Worm (Caenorhabditis elegans): ENCODE data around the gene C14F11.4.
A peak's percentile ranks its signal among the peaks of the same experiment; 100 is the strongest.

The C14F11.4 gene

ce11 chrX:6251321-6251720 is 18.5 kb upstream of the C14F11.4 start:
- TF ChIP-seq T26A8.4 (GFP tag; IDR thresholded peaks at IDR 0.05) (no peak), skn-1 (tag; optimal IDR thresholded peaks at IDR 0.05) (no peak), aha-1 (tag) (peak; percentile 97), nhr-42 (GFP tag; IDR thresholded peaks at IDR 0.05) (no peak), D1046.2 (GFP tag; IDR thresholded peaks at IDR 0.05) (no peak), nhr-11 (tag; optimal IDR thresholded peaks at IDR 0.05) (no peak), rbr-2 (tag; optimal IDR thresholded peaks at IDR 0.05) (no peak)

- TF ChIP-seq ctbp-1 (GFP tag; IDR thresholded peaks at IDR 0.05): peak; percentile 67; the same call in 1 of the 2 replicates
- TF ChIP-seq fkh-10 (GFP tag; optimal IDR thresholded peaks at IDR 0.05): peak; percentile 72
- 0 out of 2 replicates have a peak, but pooled peaks have one; percentile 13 for TF ChIP-seq hmg-1.1 (GFP tag; IDR thresholded peaks at IDR 0.05)
- TF ChIP-seq tag-97 (GFP tag; IDR thresholded peaks at IDR 0.05): no peak
- TF ChIP-seq ces-1 (GFP tag; optimal IDR thresholded peaks at IDR 0.05): peak; percentile 89
- peak; percentile 68; the same call in 1 of the 2 replicates for TF ChIP-seq ZK337.2 (GFP tag; IDR thresholded peaks at IDR 0.05)
- no peak for TF ChIP-seq F44E2.7 (GFP tag; IDR thresholded peaks at IDR 0.05)
These were observed 18.0 kb upstream of the C14F11.4 start for ce11 chrX:6250866-6251265.

- TF ChIP-seq F44E2.7 (GFP tag; IDR thresholded peaks at IDR 0.05): no peak
- TF ChIP-seq lin-38 (GFP tag; IDR thresholded peaks at IDR 0.05): no peak
- peak; percentile 26 for TF ChIP-seq rbr-2 (tag; optimal IDR thresholded peaks at IDR 0.05)
- TF ChIP-seq hlh-11 (tag; optimal IDR thresholded peaks at IDR 0.05): peak; percentile 77
- TF ChIP-seq mep-1 (tag; optimal IDR thresholded peaks at IDR 0.05): peak; percentile 75
- no peak for TF ChIP-seq egl-43 (GFP tag; IDR thresholded peaks at IDR 0.05)
- peak; percentile 23 for TF ChIP-seq lin-13 (GFP tag; optimal IDR thresholded peaks at IDR 0.05)
- TF ChIP-seq nhr-41 (GFP tag; IDR thresholded peaks at IDR 0.05): peak; percentile 41; the same call in 1 of the 2 replicates
- TF ChIP-seq set-16 (GFP tag; IDR thresholded peaks at IDR 0.05): 0 out of 2 replicates have a peak, but pooled peaks have one; percentile 8
- no peak for TF ChIP-seq F10B5.3 (tag; optimal IDR thresholded peaks at IDR 0.05)
- TF ChIP-seq tag-97 (GFP tag; IDR thresholded peaks at IDR 0.05): no peak
- peak; percentile 81 for TF ChIP-seq ztf-7 (tag; optimal IDR thresholded peaks at IDR 0.05)
- TF ChIP-seq nhr-48 (tag; optimal IDR thresholded peaks at IDR 0.05): peak; percentile 65
- no peak for TF ChIP-seq madf-5 (GFP tag; IDR thresholded peaks at IDR 0.05)
- TF ChIP-seq ceh-62 (tag; optimal IDR thresholded peaks at IDR 0.05): no peak
- 0 out of 2 replicates have a peak, but pooled peaks have one; percentile 38 for TF ChIP-seq hmg-1.1 (GFP tag; IDR thresholded peaks at IDR 0.05)
- TF ChIP-seq mxl-3 (GFP tag; optimal IDR thresholded peaks at IDR 0.05): peak; percentile 8
- peak in 1 of 2 experiments; percentile 52 for TF ChIP-seq mdl-1 (tag; optimal IDR thresholded peaks at IDR 0.05)
- peak; percentile 7 for TF ChIP-seq aha-1 (tag)
- TF ChIP-seq tra-1 (GFP tag; IDR thresholded peaks at IDR 0.05): peak; percentile 71
- no peak for TF ChIP-seq nhr-42 (GFP tag; IDR thresholded peaks at IDR 0.05)
- no peak for TF ChIP-seq egl-27 (tag; optimal IDR thresholded peaks at IDR 0.05)
- peak in 1 of 2 experiments; percentile 31 for TF ChIP-seq lsy-2 (tag; optimal IDR thresholded peaks at IDR 0.05)
- peak; percentile 16 for TF ChIP-seq dve-1 (tag; optimal IDR thresholded peaks at IDR 0.05; ENCODE audit: insufficient read depth)
- peak; percentile 69 for TF ChIP-seq dmd-6 (GFP tag; IDR thresholded peaks at IDR 0.05)
- TF ChIP-seq ceh-20 (GFP tag; IDR thresholded peaks at IDR 0.05): 0 out of 2 replicates have a peak, but pooled peaks have one; percentile 23
- TF ChIP-seq nhr-25 (tag; optimal IDR thresholded peaks at IDR 0.05; ENCODE audit: borderline replicate concordance, insufficient read depth): peak; percentile 23
- no peak for TF ChIP-seq daf-16 (GFP tag; optimal IDR thresholded peaks at IDR 0.05)
- peak; percentile 84 for TF ChIP-seq daf-16 (tag; optimal IDR thresholded peaks at IDR 0.05)
- no peak for TF ChIP-seq nhr-237 (tag; optimal IDR thresholded peaks at IDR 0.05)
- TF ChIP-seq Y48G9A.11 (GFP tag; IDR thresholded peaks at IDR 0.05): no peak
- TF ChIP-seq hlh-30 (tag; optimal IDR thresholded peaks at IDR 0.05; ENCODE audit: insufficient read depth): peak; percentile 54
- TF ChIP-seq nhr-102 (tag; optimal IDR thresholded peaks at IDR 0.05): no peak
- no peak for TF ChIP-seq ceh-44 (GFP tag; IDR thresholded peaks at IDR 0.05)
- peak; percentile 66 for TF ChIP-seq pqm-1 (tag; optimal IDR thresholded peaks at IDR 0.05)
- TF ChIP-seq hif-1 (tag; optimal IDR thresholded peaks at IDR 0.05): no peak
- no peak for TF ChIP-seq ctbp-1 (GFP tag; IDR thresholded peaks at IDR 0.05)
- TF ChIP-seq Y105C5A.15 (GFP tag; IDR thresholded peaks at IDR 0.05): no peak
- peak; percentile 72 for TF ChIP-seq nhr-28 (tag; optimal IDR thresholded peaks at IDR 0.05)
- no peak for TF ChIP-seq zip-2 (tag; optimal IDR thresholded peaks at IDR 0.05)
These were observed 17.5 kb upstream of the C14F11.4 start for ce11 chrX:6250272-6250752.
